Fruit fly (Drosophila melanogaster): ENCODE data around the gene sima.

The sima gene

DNA sequence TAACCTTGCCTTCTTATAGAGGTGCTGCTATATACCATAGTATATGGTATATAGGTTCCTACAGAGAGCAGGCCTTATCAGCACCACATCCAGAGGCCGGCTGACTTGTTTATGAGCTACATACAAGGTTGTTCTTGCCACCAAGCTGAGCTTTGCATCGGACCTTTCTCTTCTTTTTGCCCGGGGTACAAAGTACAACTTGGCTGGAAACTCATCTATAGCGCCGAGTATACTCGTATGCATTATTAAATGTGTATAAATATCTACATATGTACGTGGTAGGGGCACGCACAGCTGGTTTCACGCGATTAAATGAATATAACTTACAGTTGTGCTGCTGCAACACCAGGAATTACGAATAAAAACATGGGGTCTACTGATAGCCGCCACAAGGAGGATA lies 44.2 kb upstream of the sima start (continued):
- TF ChIP-seq Met (GFP tag; optimal IDR thresholded peaks at IDR 0.05) (peak; percentile 7), pdm3 (GFP tag; optimal IDR thresholded peaks at IDR 0.05) (no peak), Sox14 (GFP tag; optimal IDR thresholded peaks at IDR 0.05) (peak; percentile 6), CG10669 (GFP tag; optimal IDR thresholded peaks at IDR 0.05) (peak; percentile 67), Ets21C (GFP tag; optimal IDR thresholded peaks at IDR 0.05) (no peak), CG16779 (tag; optimal IDR thresholded peaks at IDR 0.05) (peak; percentile 75), CG8119 (GFP tag; IDR thresholded peaks at IDR 0.05) (peak; percentile 47; the same call in 2 of the 3 replicates), Gug (GFP tag; IDR thresholded peaks at IDR 0.05) (no peak), acj6 (GFP tag; optimal IDR thresholded peaks at IDR 0.05) (no peak), svp (GFP tag) (peak; percentile 77), CG8632 (GFP tag; optimal IDR thresholded peaks at IDR 0.05) (no peak), Hr4 (GFP tag; optimal IDR thresholded peaks at IDR 0.05) (no peak), CG3032 (tag; optimal IDR thresholded peaks at IDR 0.05) (no peak), CG3919 (GFP tag; optimal IDR thresholded peaks at IDR 0.05) (peak; percentile 59)

DNA sequence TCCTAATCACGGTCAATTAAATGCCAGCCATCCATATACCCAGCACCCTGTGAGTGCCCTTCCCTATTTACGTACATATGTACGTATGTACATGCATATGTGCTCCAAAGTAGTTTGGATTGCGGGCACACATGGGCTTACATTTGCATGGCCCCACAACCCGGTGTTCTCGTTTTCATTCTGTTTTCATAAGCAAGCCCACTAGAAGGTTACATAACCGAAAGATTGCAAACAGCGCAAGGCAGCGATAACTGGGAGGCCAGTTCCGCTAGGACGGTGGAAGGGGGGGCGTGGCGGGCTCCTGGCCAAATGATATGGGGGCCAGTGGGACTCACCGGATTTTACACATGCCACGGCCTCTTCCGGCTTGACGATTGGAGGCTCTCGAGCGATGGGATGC lies 43.6 kb upstream of the sima start:
- TF ChIP-seq CG6163 (GFP tag; IDR thresholded peaks at IDR 0.05) (no peak), Hr38 (GFP tag; optimal IDR thresholded peaks at IDR 0.05) (no peak), Ets21C (GFP tag; optimal IDR thresholded peaks at IDR 0.05) (no peak), fkh (GFP tag; optimal IDR thresholded peaks at IDR 0.05) (no peak), Gug (GFP tag; IDR thresholded peaks at IDR 0.05) (no peak), CG11294 (GFP tag; IDR thresholded peaks at IDR 0.05) (no peak), CG15336 (GFP tag; IDR thresholded peaks at IDR 0.05) (no peak), CG10631 (GFP tag; optimal IDR thresholded peaks at IDR 0.05) (no peak), esn (GFP tag; optimal IDR thresholded peaks at IDR 0.05) (no peak), achi (GFP tag; optimal IDR thresholded peaks at IDR 0.05) (no peak), fd59A (GFP tag; optimal IDR thresholded peaks at IDR 0.05) (no peak), CG32006 (GFP tag; optimal IDR thresholded peaks at IDR 0.05) (no peak), cyc (GFP tag; optimal IDR thresholded peaks at IDR 0.05) (no peak), Eip78C (GFP tag) (no peak), CG11902 (GFP tag; optimal IDR thresholded peaks at IDR 0.05) (no peak), CG34406 (GFP tag; optimal IDR thresholded peaks at IDR 0.05) (no peak), vri (GFP tag; optimal IDR thresholded peaks at IDR 0.05) (no peak), spab (GFP tag; optimal IDR thresholded peaks at IDR 0.05) (no peak), Lpt (GFP tag; optimal IDR thresholded peaks at IDR 0.05) (no peak), svp (GFP tag) (no peak)

DNA sequence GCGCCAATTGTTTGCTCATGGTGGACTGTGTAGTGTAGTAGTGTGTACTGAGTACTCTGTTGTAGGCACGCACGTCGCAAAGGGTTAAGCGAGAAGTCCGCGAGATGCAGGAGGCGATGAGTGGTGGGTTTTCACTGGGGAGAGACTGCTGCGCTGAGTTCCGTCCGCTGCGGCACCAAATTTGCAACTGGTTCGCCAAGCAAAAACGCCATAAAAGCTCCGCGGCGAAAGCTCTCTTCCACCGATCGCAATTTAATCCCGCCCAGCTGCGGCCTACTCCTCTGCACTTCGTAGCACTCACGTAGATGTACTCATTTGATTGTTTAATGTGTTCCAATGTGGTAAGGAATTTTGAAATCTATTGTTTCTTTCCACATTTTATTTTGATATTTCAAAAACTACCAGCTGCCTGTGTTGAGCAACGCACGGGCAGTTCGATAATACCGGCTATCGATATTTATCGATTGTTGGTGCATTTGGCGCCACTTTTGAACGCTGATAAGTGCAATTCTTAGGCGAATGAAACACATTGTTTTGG lies 43.1 kb upstream of the sima start, which contains the start of gene CG7920:
Gene CG7920 (minus strand): TSS at position 308 of the 538 bp plus-strand sequence.
- TF ChIP-seq fkh (GFP tag; optimal IDR thresholded peaks at IDR 0.05) (peak; percentile 7), fd85E (GFP tag; optimal IDR thresholded peaks at IDR 0.05) (no peak), dac (GFP tag; optimal IDR thresholded peaks at IDR 0.05) (no peak), Lpt (GFP tag; optimal IDR thresholded peaks at IDR 0.05) (no peak), spab (GFP tag; optimal IDR thresholded peaks at IDR 0.05) (no peak), net (GFP tag; optimal IDR thresholded peaks at IDR 0.05) (peak; percentile 45), CG16779 (tag; optimal IDR thresholded peaks at IDR 0.05) (peak; percentile 52), CG8632 (GFP tag; optimal IDR thresholded peaks at IDR 0.05) (no peak), topi (GFP tag; optimal IDR thresholded peaks at IDR 0.05) (peak; percentile 14), CG6808 (GFP tag; optimal IDR thresholded peaks at IDR 0.05) (peak; percentile 31), CG31627 (GFP tag; optimal IDR thresholded peaks at IDR 0.05) (peak; percentile 10), OdsH (GFP tag; optimal IDR thresholded peaks at IDR 0.05) (no peak), vri (GFP tag; optimal IDR thresholded peaks at IDR 0.05) (peak; percentile 71), Sox14 (GFP tag; optimal IDR thresholded peaks at IDR 0.05) (no peak), CG10669 (GFP tag; optimal IDR thresholded peaks at IDR 0.05) (no peak), Sox102F (GFP tag; optimal IDR thresholded peaks at IDR 0.05) (peak; percentile 25), salr (GFP tag; optimal IDR thresholded peaks at IDR 0.05) (no peak), acj6 (GFP tag; optimal IDR thresholded peaks at IDR 0.05) (no peak), esn (GFP tag; optimal IDR thresholded peaks at IDR 0.05) (peak; percentile 50), CG6276 (GFP tag; optimal IDR thresholded peaks at IDR 0.05) (peak; percentile 44), CG1621 (tag; optimal IDR thresholded peaks at IDR 0.05) (peak; percentile 61), CG9139 (GFP tag; optimal IDR thresholded peaks at IDR 0.05) (peak; percentile 66), Hr39 (GFP tag; optimal IDR thresholded peaks at IDR 0.05) (no peak), cyc (GFP tag; optimal IDR thresholded peaks at IDR 0.05) (peak; percentile 13), CG34406 (GFP tag; optimal IDR thresholded peaks at IDR 0.05) (peak; percentile 7), dsx (GFP tag; optimal IDR thresholded peaks at IDR 0.05; ENCODE audit: poor library complexity, severe bottlenecking) (peak; percentile 42), achi (GFP tag; optimal IDR thresholded peaks at IDR 0.05) (no peak), CG32006 (GFP tag; optimal IDR thresholded peaks at IDR 0.05) (peak; percentile 12), svp (GFP tag) (peak; percentile 44), CG10631 (GFP tag; optimal IDR thresholded peaks at IDR 0.05) (no peak), Eip78C (GFP tag) (peak; percentile 75), CG6854 (GFP tag; optimal IDR thresholded peaks at IDR 0.05) (peak; percentile 73), CG8319 (GFP tag; optimal IDR thresholded peaks at IDR 0.05) (no peak)
